Fruit fly (Drosophila melanogaster): ENCODE data around the gene CG46383.
A peak's percentile ranks its signal among the peaks of the same experiment; 100 is the strongest.

CG46383 gene

DNA sequence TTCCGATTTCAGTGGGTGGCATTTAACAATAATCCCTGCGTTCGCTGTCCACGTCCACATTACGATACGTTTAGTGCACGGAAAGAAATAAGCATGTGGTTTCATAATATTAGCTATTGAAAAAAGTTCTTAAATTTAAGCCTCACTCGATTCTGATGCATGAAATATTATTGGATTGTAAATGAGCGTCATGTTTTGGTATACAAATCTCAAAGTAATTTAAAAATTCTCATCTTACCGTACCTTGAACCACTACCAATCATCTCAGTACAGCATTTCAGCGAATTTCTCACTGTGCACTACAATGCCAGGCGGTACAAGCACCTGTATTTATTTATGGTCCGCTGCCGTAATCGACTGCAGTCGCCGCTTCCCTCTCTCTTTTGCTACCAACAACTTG, 23.5 kb upstream of the CG46383 start (continued):
- TF ChIP-seq Fer2 (tag; optimal IDR thresholded peaks at IDR 0.05) (peak; percentile 32), vnd (GFP tag; IDR thresholded peaks at IDR 0.05; ENCODE audit: partially characterized antibody) (no peak), nerfin-2 (GFP tag; IDR thresholded peaks at IDR 0.05; ENCODE audit: partially characterized antibody) (no peak), Pdp1 (GFP tag; optimal IDR thresholded peaks at IDR 0.05) (peak; percentile 75 to 81), tin (GFP tag; optimal IDR thresholded peaks at IDR 0.05) (peak; percentile 78), gcm2 (GFP tag; optimal IDR thresholded peaks at IDR 0.05) (peak; percentile 52), Chrac-16 (GFP tag; optimal IDR thresholded peaks at IDR 0.05) (peak; percentile 85), Dp (GFP tag; optimal IDR thresholded peaks at IDR 0.05) (no peak), dm (GFP tag; optimal IDR thresholded peaks at IDR 0.05) (peak; percentile 21), lab (GFP tag; optimal IDR thresholded peaks at IDR 0.05) (peak; percentile 91), CG10565 (GFP tag; optimal IDR thresholded peaks at IDR 0.05) (no peak), seq (GFP tag; IDR thresholded peaks at IDR 0.05) (no peak), CG30403 (GFP tag; optimal IDR thresholded peaks at IDR 0.05) (peak; percentile 90), ap (GFP tag; IDR thresholded peaks at IDR 0.05) (no peak), croc (GFP tag; conservative IDR thresholded peaks at IDR 0.05) (peak; percentile 53; the same call in 1 of the 3 replicates), CG11093 (GFP tag; IDR thresholded peaks at IDR 0.05) (peak; percentile 73; the same call in 2 of the 3 replicates), Sin3A (optimal IDR thresholded peaks at IDR 0.05) (no peak), CG2199 (GFP tag; IDR thresholded peaks at IDR 0.05) (no peak), pho (GFP tag; optimal IDR thresholded peaks at IDR 0.05) (peak; percentile 70), CG43689 (GFP tag; IDR thresholded peaks at IDR 0.05) (no peak), CG9876 (GFP tag; optimal IDR thresholded peaks at IDR 0.05) (peak; percentile 66), CG1529 (GFP tag; optimal IDR thresholded peaks at IDR 0.05) (peak; percentile 76), exex (tag; optimal IDR thresholded peaks at IDR 0.05) (peak; percentile 15), CG4282 (GFP tag; optimal IDR thresholded peaks at IDR 0.05) (peak; percentile 3), CG8281 (tag; optimal IDR thresholded peaks at IDR 0.05) (peak; percentile 60), YL-1 (GFP tag; optimal IDR thresholded peaks at IDR 0.05) (no peak), NK7.1 (GFP tag; optimal IDR thresholded peaks at IDR 0.05) (peak; percentile 64), CG15479 (GFP tag; optimal IDR thresholded peaks at IDR 0.05) (no peak), CG32772 (GFP tag; IDR thresholded peaks at IDR 0.05) (no peak), da (GFP tag; optimal IDR thresholded peaks at IDR 0.05) (peak; percentile 69), emc (GFP tag; optimal IDR thresholded peaks at IDR 0.05) (peak; percentile 55), Fer3 (tag; optimal IDR thresholded peaks at IDR 0.05) (peak; percentile 85), dmrt11E (tag; optimal IDR thresholded peaks at IDR 0.05) (peak; percentile 64), ase (GFP tag; IDR thresholded peaks at IDR 0.05) (no peak), CG12659 (GFP tag; optimal IDR thresholded peaks at IDR 0.05) (peak; percentile 81), Atf6 (GFP tag; IDR thresholded peaks at IDR 0.05) (no peak), sqz (GFP tag; optimal IDR thresholded peaks at IDR 0.05) (peak; percentile 68), CG13123 (GFP tag; optimal IDR thresholded peaks at IDR 0.05) (peak; percentile 51), Opbp (GFP tag; IDR thresholded peaks at IDR 0.05; ENCODE audit: partially characterized antibody) (no peak), Hand (GFP tag; optimal IDR thresholded peaks at IDR 0.05) (peak; percentile 51), maf-S (GFP tag; optimal IDR thresholded peaks at IDR 0.05) (peak; percentile 70), ssp (GFP tag; IDR thresholded peaks at IDR 0.05) (no peak), luna (GFP tag; optimal IDR thresholded peaks at IDR 0.05) (peak; percentile 68), fd3F (GFP tag; optimal IDR thresholded peaks at IDR 0.05) (peak; percentile 80), CG7745 (tag; optimal IDR thresholded peaks at IDR 0.05) (no peak), E2f2 (GFP tag; IDR thresholded peaks at IDR 0.05) (no peak), CG6254 (GFP tag; optimal IDR thresholded peaks at IDR 0.05) (peak; percentile 67), CG9727 (GFP tag; optimal IDR thresholded peaks at IDR 0.05) (peak; percentile 74), ranshi (GFP tag; IDR thresholded peaks at IDR 0.05) (no peak), Sox102F (GFP tag; optimal IDR thresholded peaks at IDR 0.05) (peak; percentile 90), Hr3 (GFP tag; optimal IDR thresholded peaks at IDR 0.05) (peak; percentile 82)

Measured in whole organism, embryonic.